Worm (Caenorhabditis elegans) whole organism, L2 larva: ENCODE data around the gene mccc-2.

Experiments
- F13H6.1 ChIP-seq: sonication (generic microtip); optimal IDR thresholded peaks from 2 replicates; lab custom pipeline; 2016; ENCODE audit warnings: missing genetic modification characterization, missing compliant biosample characterization
- R02D3.7 ChIP-seq: fragments of 150-350 bp; optimal IDR thresholded peaks from 2 replicates; lab custom pipeline; 2014; ENCODE audit warnings: missing biosample characterization, missing genetic modification characterization
- Y55F3AM.14 ChIP-seq: fragments of 200-800 bp; sonication (Bioruptor generic); optimal IDR thresholded peaks from 2 replicates; lab custom pipeline; 2018; ENCODE audit warnings: mild to moderate bottlenecking, missing genetic modification characterization, missing compliant biosample characterization
- ZK546.5 ChIP-seq: sonication (generic microtip); optimal IDR thresholded peaks from 2 replicates; lab custom pipeline; 2017; ENCODE audit warnings: missing biosample characterization, missing genetic modification characterization
- alr-1 ChIP-seq: fragments of 150-350 bp; optimal IDR thresholded peaks from 2 replicates; lab custom pipeline; 2014; ENCODE audit warnings: missing biosample characterization, missing genetic modification characterization
- aly-2 ChIP-seq: fragments of 150-350 bp; optimal IDR thresholded peaks from 2 replicates; lab custom pipeline; 2014; ENCODE audit warnings: missing biosample characterization, missing genetic modification characterization
- ama-1 ChIP-seq: fragments of 150-350 bp; optimal IDR thresholded peaks from 2 replicates; lab custom pipeline; 2018; ENCODE audit warnings: inconsistent platforms
- blmp-1 ChIP-seq: sonication (generic microtip); optimal IDR thresholded peaks from 2 replicates; lab custom pipeline; 2017; ENCODE audit warnings: missing genetic modification characterization, mild to moderate bottlenecking, missing compliant biosample characterization, antibody characterized with exemption, moderate library complexity; ENCODE audit not compliant: insufficient read depth
- ceh-16 ChIP-seq: fragments of 150-350 bp; optimal IDR thresholded peaks from 2 replicates; lab custom pipeline; 2014; ENCODE audit warnings: missing biosample characterization, missing genetic modification characterization
- ceh-82 ChIP-seq: fragments of 150-350 bp; optimal IDR thresholded peaks from 2 replicates; lab custom pipeline; 2014; ENCODE audit warnings: missing biosample characterization, missing genetic modification characterization
- crh-2 ChIP-seq: sonication (generic microtip); optimal IDR thresholded peaks from 2 replicates; lab custom pipeline; 2017; ENCODE audit warnings: missing biosample characterization, missing genetic modification characterization
- egl-27 ChIP-seq: sonication (generic microtip); optimal IDR thresholded peaks from 3 replicates; lab custom pipeline; 2017; ENCODE audit warnings: missing biosample characterization, missing genetic modification reagents, missing genetic modification characterization
- elt-1 ChIP-seq: fragments of 150-350 bp; optimal IDR thresholded peaks from 2 replicates; lab custom pipeline; 2014; ENCODE audit warnings: missing biosample characterization, missing genetic modification characterization
- elt-3 ChIP-seq: sonication (generic microtip); optimal IDR thresholded peaks from 2 replicates; lab custom pipeline; 2017; ENCODE audit warnings: missing biosample characterization, missing genetic modification characterization
- fos-1 ChIP-seq: fragments of 150-350 bp; optimal IDR thresholded peaks from 2 replicates; lab custom pipeline; 2014; ENCODE audit warnings: missing biosample characterization, missing genetic modification characterization
- gmeb-1 ChIP-seq: fragments of 150-350 bp; optimal IDR thresholded peaks from 2 replicates; lab custom pipeline; 2014; ENCODE audit warnings: missing biosample characterization, missing genetic modification characterization
- lin-11 ChIP-seq: fragments of 150-350 bp; sonication (generic microtip); optimal IDR thresholded peaks from 2 replicates; lab custom pipeline; 2014; ENCODE audit warnings: missing biosample characterization, missing genetic modification characterization, inconsistent platforms, mixed read lengths
- lin-13 ChIP-seq: fragments of 150-350 bp; optimal IDR thresholded peaks from 2 replicates; lab custom pipeline; 2014; ENCODE audit warnings: missing biosample characterization, missing genetic modification reagents, missing genetic modification characterization
- lin-39 ChIP-seq: fragments of 150-350 bp; optimal IDR thresholded peaks from 2 replicates; lab custom pipeline; 2014; ENCODE audit warnings: missing biosample characterization, missing genetic modification reagents, missing genetic modification characterization
- mab-5 ChIP-seq: fragments of 150-350 bp; optimal IDR thresholded peaks from 2 replicates; lab custom pipeline; 2014; ENCODE audit warnings: missing biosample characterization, missing genetic modification characterization
- mbf-1 ChIP-seq: sonication (generic microtip); optimal IDR thresholded peaks from 2 replicates; lab custom pipeline; 2017; ENCODE audit warnings: missing biosample characterization, missing genetic modification characterization
- mdl-1 ChIP-seq, 2 experiments: fragments of 150-350 bp in 1 of 2; sonication (generic microtip) in 1 of 2; optimal IDR thresholded peaks; 2 replicates each; lab custom pipeline; 2017; ENCODE audit warnings: missing biosample characterization in 2 of 2, missing genetic modification characterization in 2 of 2
- nhr-10 ChIP-seq: sonication (generic microtip); optimal IDR thresholded peaks from 2 replicates; lab custom pipeline; 2017; ENCODE audit warnings: missing biosample characterization, missing genetic modification characterization
- nhr-11 ChIP-seq: fragments of 150-350 bp; optimal IDR thresholded peaks from 2 replicates; lab custom pipeline; 2014; ENCODE audit warnings: missing biosample characterization, missing genetic modification characterization
- nhr-12 ChIP-seq: fragments of 150-350 bp; optimal IDR thresholded peaks from 2 replicates; lab custom pipeline; 2014; ENCODE audit warnings: missing biosample characterization, missing genetic modification characterization
- nhr-21 ChIP-seq: fragments of 150-350 bp; optimal IDR thresholded peaks from 2 replicates; lab custom pipeline; 2014; ENCODE audit warnings: missing biosample characterization, missing genetic modification characterization
- nhr-237 ChIP-seq: fragments of 150-350 bp; optimal IDR thresholded peaks from 2 replicates; lab custom pipeline; 2014; ENCODE audit warnings: missing biosample characterization, missing genetic modification characterization
- nhr-25 ChIP-seq: fragments of 150-350 bp; sonication (generic microtip); optimal IDR thresholded peaks from 3 replicates; lab custom pipeline; 2014; ENCODE audit warnings: missing biosample characterization, missing genetic modification characterization
- nhr-6 ChIP-seq: fragments of 150-350 bp; optimal IDR thresholded peaks from 2 replicates; lab custom pipeline; 2014; ENCODE audit warnings: missing biosample characterization, missing genetic modification characterization
- nhr-77 ChIP-seq: fragments of 150-350 bp; optimal IDR thresholded peaks from 2 replicates; lab custom pipeline; 2014; ENCODE audit warnings: missing biosample characterization, missing genetic modification characterization
- peb-1 ChIP-seq: fragments of 150-350 bp; optimal IDR thresholded peaks from 2 replicates; lab custom pipeline; 2014; ENCODE audit warnings: missing biosample characterization, missing genetic modification characterization
- sem-4 ChIP-seq: fragments of 150-350 bp; optimal IDR thresholded peaks from 2 replicates; lab custom pipeline; 2014; ENCODE audit warnings: missing biosample characterization, missing genetic modification reagents, missing genetic modification characterization
- skn-1 ChIP-seq: sonication (generic microtip); optimal IDR thresholded peaks from 2 replicates; lab custom pipeline; 2017; ENCODE audit warnings: missing biosample characterization, missing genetic modification characterization
- sma-9 ChIP-seq, 2 experiments: fragments of 150-350 bp in 1 of 2; sonication (generic microtip) in 1 of 2; optimal IDR thresholded peaks; 2 replicates each; lab custom pipeline; 2014 to 2016; ENCODE audit warnings: missing genetic modification characterization in 2 of 2, mild to moderate bottlenecking in 1 of 2, missing biosample characterization in 1 of 2, missing compliant biosample characterization in 1 of 2, missing genetic modification reagents in 1 of 2, moderate library complexity in 1 of 2
- snpc-4 ChIP-seq: fragments of 150-350 bp; optimal IDR thresholded peaks from 2 replicates; lab custom pipeline; 2014; ENCODE audit warnings: missing biosample characterization, missing genetic modification characterization
- unc-39 ChIP-seq: fragments of 150-350 bp; optimal IDR thresholded peaks from 2 replicates; lab custom pipeline; 2014; ENCODE audit warnings: missing biosample characterization, missing genetic modification characterization
- unc-55 ChIP-seq: fragments of 150-350 bp; sonication (generic microtip); optimal IDR thresholded peaks from 3 replicates; lab custom pipeline; 2014; ENCODE audit warnings: missing biosample characterization, missing genetic modification reagents, missing genetic modification characterization
- zag-1 ChIP-seq: fragments of 150-350 bp; optimal IDR thresholded peaks from 2 replicates; lab custom pipeline; 2014; ENCODE audit warnings: missing biosample characterization, missing genetic modification characterization
- ztf-11 ChIP-seq: sonication (generic microtip); optimal IDR thresholded peaks from 2 replicates; lab custom pipeline; 2017; ENCODE audit warnings: missing biosample characterization, missing genetic modification characterization
- ztf-4 ChIP-seq: fragments of 150-350 bp; optimal IDR thresholded peaks from 2 replicates; lab custom pipeline; 2014; ENCODE audit warnings: missing biosample characterization, missing genetic modification characterization

The mccc-2 gene

ce11 chrIII:9051119-9051597, 38.0 kb downstream of the mccc-2 start (continued):
- TF ChIP-seq nhr-21 (tag; lab: Kevin White, UChicago) (peak; percentile 57), ZK546.5 (no peak), nhr-6 (tag; lab: Kevin White, UChicago) (peak; percentile 68), ztf-11 (tag; lab: Kevin White, UChicago) (no peak), elt-1 (tag; lab: Kevin White, UChicago) (no peak), nhr-25 (tag; lab: Kevin White, UChicago) (peak; percentile 53), crh-2 (tag; lab: Kevin White, UChicago) (peak; percentile 90), nhr-237 (no peak), lin-39 (tag; lab: Kevin White, UChicago) (no peak), nhr-10 (tag; lab: Kevin White, UChicago) (peak; percentile 13), sem-4 (peak; percentile 80), egl-27 (no peak), lin-11 (no peak), mab-5 (no peak), nhr-77 (tag; lab: Kevin White, UChicago) (no peak), unc-55 (GFP tag; lab: Kevin White, UChicago) (peak; percentile 60), Y55F3AM.14 (GFP tag; lab: Kevin White, UChicago) (peak; percentile 59), skn-1 (peak; percentile 74), sma-9 (GFP tag; optimal IDR thresholded peaks at IDR 0.05; lab: Kevin White, UChicago) (peak; percentile 65), sma-9 (tag; optimal IDR thresholded peaks at IDR 0.05; lab: Kevin White, UChicago) (no peak), R02D3.7 (tag; lab: Kevin White, UChicago) (no peak), lin-13 (GFP tag; lab: Kevin White, UChicago) (peak; percentile 85)

DNA sequence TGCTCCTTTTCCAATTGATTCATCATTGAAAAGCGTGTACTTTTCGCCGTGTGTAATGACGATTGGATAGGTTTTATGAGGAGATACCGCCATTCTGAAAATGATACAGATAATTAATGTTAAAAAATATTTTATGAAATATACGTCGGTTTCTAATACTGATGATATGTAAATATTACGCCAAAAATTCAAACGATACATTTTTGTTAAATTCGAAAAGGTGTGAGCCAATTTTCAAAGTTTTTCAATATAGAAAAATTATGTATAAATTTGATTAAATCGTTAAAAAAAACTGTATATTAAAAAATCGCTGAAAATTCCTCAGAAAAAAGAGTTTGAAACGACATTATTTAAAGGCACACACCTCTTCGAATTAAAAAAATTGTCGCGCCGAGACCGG, 38.6 kb downstream of the mccc-2 start, which contains the start of gene ikke-1:
ikke-1 (minus strand) TSS at position 101 of the 400 bp plus-strand sequence.
- TF ChIP-seq aly-2, result no peak
- TF ChIP-seq ceh-82 (tag; lab: Kevin White, UChicago), result no peak
- TF ChIP-seq mdl-1 (tag; optimal IDR thresholded peaks at IDR 0.05; lab: Kevin White, UChicago), result no peak
- no peak for TF ChIP-seq ZK546.5
- no peak for TF ChIP-seq R02D3.7 (tag; lab: Kevin White, UChicago)
- no peak for TF ChIP-seq mbf-1 (tag; lab: Kevin White, UChicago)
- no peak for TF ChIP-seq gmeb-1 (tag; lab: Kevin White, UChicago)
- no peak for TF ChIP-seq F13H6.1 (tag; lab: Kevin White, UChicago)
- TF ChIP-seq mab-5, result no peak
- TF ChIP-seq elt-3 (tag; lab: Kevin White, UChicago), result no peak
- TF ChIP-seq nhr-6 (tag; lab: Kevin White, UChicago), result no peak
- no peak for TF ChIP-seq nhr-21 (tag; lab: Kevin White, UChicago)
- no peak for TF ChIP-seq skn-1
- TF ChIP-seq sem-4, result no peak
- TF ChIP-seq unc-39 (tag; lab: Kevin White, UChicago), result no peak
- TF ChIP-seq snpc-4 (tag; lab: Kevin White, UChicago), result no peak
- TF ChIP-seq nhr-237, result no peak

ce11 chrIII:9047260-9047659, 41.9 kb downstream of the mccc-2 start:
- TF ChIP-seq nhr-25 (tag; lab: Kevin White, UChicago) (no peak), ZK546.5 (no peak), gmeb-1 (tag; lab: Kevin White, UChicago) (no peak), mbf-1 (tag; lab: Kevin White, UChicago) (no peak), alr-1 (tag; lab: Kevin White, UChicago) (no peak), fos-1 (tag; lab: Kevin White, UChicago) (no peak), nhr-10 (tag; lab: Kevin White, UChicago) (no peak), lin-39 (tag; lab: Kevin White, UChicago) (no peak), peb-1 (tag; lab: Kevin White, UChicago) (no peak), ztf-4 (tag; lab: Kevin White, UChicago) (no peak), Y55F3AM.14 (GFP tag; lab: Kevin White, UChicago) (no peak), nhr-237 (no peak), zag-1 (tag; lab: Kevin White, UChicago) (no peak), nhr-11 (tag; lab: Kevin White, UChicago) (no peak), ztf-11 (tag; lab: Kevin White, UChicago) (no peak)

ce11 chrIII:9045838-9046237, 43.3 kb downstream of the mccc-2 start, which contains the start of gene R107.2:
Gene R107.2 (minus strand): TSS chrIII:9045938.
- TF ChIP-seq zag-1 (tag; lab: Kevin White, UChicago), result no peak
- TF ChIP-seq nhr-12, result no peak
- peak; percentile 61 for TF ChIP-seq unc-55 (GFP tag; lab: Kevin White, UChicago)
- TF ChIP-seq Y55F3AM.14 (GFP tag; lab: Kevin White, UChicago), result no peak
- no peak for TF ChIP-seq nhr-11 (tag; lab: Kevin White, UChicago)
- TF ChIP-seq R02D3.7 (tag; lab: Kevin White, UChicago), result no peak
- no peak for TF ChIP-seq aly-2
- no peak for TF ChIP-seq crh-2 (tag; lab: Kevin White, UChicago)
- no peak for TF ChIP-seq blmp-1
- no peak for TF ChIP-seq ztf-4 (tag; lab: Kevin White, UChicago)
- TF ChIP-seq ama-1, result peak; percentile 2
- no peak for TF ChIP-seq elt-1 (tag; lab: Kevin White, UChicago)
- TF ChIP-seq ceh-16, result no peak
- TF ChIP-seq mab-5, result no peak
- TF ChIP-seq, all 48 proteins: peak for 2
